Fruit fly (Drosophila melanogaster) whole organism, embryonic: Measurements from ENCODE around the gene CG34148.

ENCODE experiments used
- CG12104 ChIP-seq: fragments of 200-800 bp; sonication (Bioruptor generic); optimal IDR thresholded peaks from 3 replicates; lab custom pipeline; 2016; ENCODE audit warnings: missing biosample characterization, missing genetic modification characterization
- CG4360 ChIP-seq: fragments of 200-800 bp; sonication (Bioruptor generic); IDR thresholded peaks from 2 replicates; pipeline ENCODE4 v1.3.6; 2022; ENCODE audit warnings: missing biosample characterization, missing genetic modification characterization
- CG6175 ChIP-seq: fragments of 200-800 bp; sonication (Bioruptor generic); IDR thresholded peaks from 3 replicates; pipeline ENCODE4 v1.3.6; 2022; ENCODE audit warnings: missing biosample characterization, missing genetic modification characterization
- bsh ChIP-seq, 2 experiments: fragments of 200-800 bp; sonication (Bioruptor generic); optimal IDR thresholded peaks; 2 replicates each; lab custom pipeline; 2017 to 2018; ENCODE audit warnings: mild to moderate bottlenecking in 2 of 2, missing biosample characterization in 2 of 2, missing genetic modification characterization in 2 of 2, moderate library complexity in 1 of 2

DNA sequence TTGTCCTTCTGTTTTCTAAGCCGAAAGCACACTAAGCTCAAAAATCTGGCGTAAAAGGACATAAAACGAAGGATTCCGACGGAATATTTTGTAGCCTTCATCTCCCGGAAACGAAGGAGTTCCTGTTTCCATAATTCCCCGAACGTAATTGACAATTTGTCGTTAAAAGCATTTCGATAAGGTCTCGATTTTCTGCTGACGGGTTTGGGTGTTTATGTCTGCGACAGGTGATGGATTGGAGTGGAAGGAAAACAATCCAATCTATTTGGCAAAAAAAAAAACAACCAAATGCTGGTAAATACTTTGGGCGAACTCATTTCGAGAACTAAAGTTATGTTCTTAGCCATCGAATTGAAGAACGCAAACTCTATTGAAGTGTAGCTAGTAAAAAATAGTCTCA, 31.9 kb downstream of the CG34148 start, which contains the start of gene Gr93d:
- TF ChIP-seq bsh (GFP tag; optimal IDR thresholded peaks at IDR 0.05; lab: Kevin White, UChicago) (no peak), CG12104 (no peak), CG6175 (GFP tag; lab: Robert Waterston, UW) (no peak), CG4360 (no peak)
